Worm (Caenorhabditis elegans): ENCODE results near the gene M02D8.2.
A peak's percentile ranks its signal among the peaks of the same experiment; 100 is the strongest.

M02D8.2 gene

ce11 chrX:8718856-8719255 is 20.6 kb upstream of the M02D8.2 start, which contains the start of gene F53A9.8 (continued):
- TF ChIP-seq lin-13 (GFP tag; optimal IDR thresholded peaks at IDR 0.05) (no peak), mep-1 (tag; optimal IDR thresholded peaks at IDR 0.05) (no peak), snpc-1.2 (GFP tag; IDR thresholded peaks at IDR 0.05) (no peak), nhr-10 (tag; optimal IDR thresholded peaks at IDR 0.05) (no peak), lin-29 (GFP tag; IDR thresholded peaks at IDR 0.05) (no peak), nhr-76 (tag; optimal IDR thresholded peaks at IDR 0.05) (no peak), dmd-6 (GFP tag; IDR thresholded peaks at IDR 0.05) (peak; percentile 50), Y5F2A.4 (GFP tag; optimal IDR thresholded peaks at IDR 0.05) (no peak), ces-1 (GFP tag; optimal IDR thresholded peaks at IDR 0.05) (no peak), vab-7 (GFP tag; IDR thresholded peaks at IDR 0.05) (no peak), php-3 (GFP tag; IDR thresholded peaks at IDR 0.05) (peak; percentile 88), lsy-2 (tag; optimal IDR thresholded peaks at IDR 0.05) (peak in 1 of 2 experiments; percentile 15), daf-8 (GFP tag; IDR thresholded peaks at IDR 0.05) (no peak), snpc-4 (tag; optimal IDR thresholded peaks at IDR 0.05) (no peak), tra-1 (GFP tag; IDR thresholded peaks at IDR 0.05) (no peak), hlh-11 (tag; optimal IDR thresholded peaks at IDR 0.05) (peak; percentile 48), nhr-11 (tag; optimal IDR thresholded peaks at IDR 0.05) (no peak), ZK546.5 (tag; optimal IDR thresholded peaks at IDR 0.05) (no peak), Y105C5A.15 (GFP tag; IDR thresholded peaks at IDR 0.05) (0 out of 2 replicates have a peak, but pooled peaks have one; percentile 20), mxl-2 (GFP tag; conservative IDR thresholded peaks at IDR 0.05) (no peak), aha-1 (tag) (no peak), lir-3 (tag; optimal IDR thresholded peaks at IDR 0.05) (no peak), lim-7 (GFP tag; IDR thresholded peaks at IDR 0.05) (no peak), ama-1 (optimal IDR thresholded peaks at IDR 0.05) (no peak), F37D6.2 (tag; optimal IDR thresholded peaks at IDR 0.05) (no peak), nhr-42 (GFP tag; IDR thresholded peaks at IDR 0.05) (no peak), R02D3.7 (tag; optimal IDR thresholded peaks at IDR 0.05) (no peak), ZK337.2 (GFP tag; IDR thresholded peaks at IDR 0.05) (no peak), unc-62 (GFP tag; optimal IDR thresholded peaks at IDR 0.05 in 1 of 2) (peak; percentile 29 to 31), unc-62 (tag; optimal IDR thresholded peaks at IDR 0.05) (no peak), daf-19 (GFP tag; conservative IDR thresholded peaks at IDR 0.05) (no peak), skn-1 (tag; optimal IDR thresholded peaks at IDR 0.05) (no peak), nhr-28 (tag; optimal IDR thresholded peaks at IDR 0.05) (peak; percentile 58), ceh-28 (tag; optimal IDR thresholded peaks at IDR 0.05) (no peak), zip-2 (tag; optimal IDR thresholded peaks at IDR 0.05) (no peak), ztf-11 (tag; optimal IDR thresholded peaks at IDR 0.05) (no peak), ceh-82 (tag; optimal IDR thresholded peaks at IDR 0.05) (no peak), zag-1 (tag; optimal IDR thresholded peaks at IDR 0.05) (no peak), pqm-1 (tag; optimal IDR thresholded peaks at IDR 0.05) (peak; percentile 42), daf-12 (tag; optimal IDR thresholded peaks at IDR 0.05) (no peak), nhr-111 (GFP tag; optimal IDR thresholded peaks at IDR 0.05) (no peak), egl-43 (GFP tag; IDR thresholded peaks at IDR 0.05) (no peak), arid-1 (GFP tag; conservative IDR thresholded peaks at IDR 0.05) (no peak), attf-4 (tag; optimal IDR thresholded peaks at IDR 0.05) (no peak)

- TF ChIP-seq hlh-30 (tag; optimal IDR thresholded peaks at IDR 0.05; ENCODE audit: insufficient read depth) = peak; percentile 45
- TF ChIP-seq mdl-1 (tag; optimal IDR thresholded peaks at IDR 0.05) = peak in 1 of 2 experiments; percentile 9
- no peak for TF ChIP-seq rbr-2 (tag; optimal IDR thresholded peaks at IDR 0.05)
- peak; percentile 9 for TF ChIP-seq pqm-1 (tag; optimal IDR thresholded peaks at IDR 0.05)
- TF ChIP-seq php-3 (GFP tag; IDR thresholded peaks at IDR 0.05) = peak; percentile 81
- peak; percentile 83 for TF ChIP-seq dmd-6 (GFP tag; IDR thresholded peaks at IDR 0.05)
- TF ChIP-seq nhr-28 (tag; optimal IDR thresholded peaks at IDR 0.05) = peak; percentile 59
- no peak for TF ChIP-seq daf-8 (GFP tag; IDR thresholded peaks at IDR 0.05)
- TF ChIP-seq daf-16 (GFP tag; optimal IDR thresholded peaks at IDR 0.05) = no peak
- TF ChIP-seq daf-16 (tag; optimal IDR thresholded peaks at IDR 0.05) = peak; percentile 88
- TF ChIP-seq unc-62 (GFP tag; optimal IDR thresholded peaks at IDR 0.05 in 1 of 2) = peak in 1 of 2 experiments; percentile 35
- TF ChIP-seq unc-62 (tag; optimal IDR thresholded peaks at IDR 0.05) = no peak
- TF ChIP-seq nhr-76 (tag; optimal IDR thresholded peaks at IDR 0.05) = no peak
- TF ChIP-seq mep-1 (tag; optimal IDR thresholded peaks at IDR 0.05) = peak; percentile 25
- peak; percentile 93 for TF ChIP-seq dve-1 (tag; optimal IDR thresholded peaks at IDR 0.05; ENCODE audit: insufficient read depth)
- TF ChIP-seq Y105C5A.15 (GFP tag; IDR thresholded peaks at IDR 0.05) = no peak
- TF ChIP-seq hlh-11 (tag; optimal IDR thresholded peaks at IDR 0.05) = peak; percentile 50
Observed at ce11 chrX:8719888-8720287, 19.6 kb upstream of the M02D8.2 start.
